Fruit fly (Drosophila melanogaster): ENCODE results near the gene D19B.
A peak's percentile ranks its signal among the peaks of the same experiment; 100 is the strongest.

The D19B gene

dm6 chr3L:6157327-6158032, 27.2 kb downstream of the D19B start, which contains the start of gene CG13297 (continued):
- no peak for TF ChIP-seq Elba2 (GFP tag; optimal IDR thresholded peaks at IDR 0.05)
- TF ChIP-seq CG13624 (GFP tag; optimal IDR thresholded peaks at IDR 0.05), result no peak
- TF ChIP-seq br (optimal IDR thresholded peaks at IDR 0.05), result no peak
- TF ChIP-seq sim (GFP tag; IDR thresholded peaks at IDR 0.05), result no peak
- TF ChIP-seq exex (tag; optimal IDR thresholded peaks at IDR 0.05), result no peak
- no peak for TF ChIP-seq CG11696 (GFP tag; IDR thresholded peaks at IDR 0.05)
- TF ChIP-seq CG1233 (GFP tag; optimal IDR thresholded peaks at IDR 0.05), result peak; percentile 45
- no peak for TF ChIP-seq CG31388 (GFP tag; optimal IDR thresholded peaks at IDR 0.05)
- no peak for TF ChIP-seq CG10543 (GFP tag; optimal IDR thresholded peaks at IDR 0.05)
- no peak for TF ChIP-seq vnd (GFP tag; IDR thresholded peaks at IDR 0.05; ENCODE audit: partially characterized antibody)
- peak; percentile 32 for TF ChIP-seq CG18476 (GFP tag; optimal IDR thresholded peaks at IDR 0.05)
- TF ChIP-seq crol (GFP tag; IDR thresholded peaks at IDR 0.05), result no peak
- 0 out of 2 replicates have a peak, but pooled peaks have one; percentile 10 for TF ChIP-seq E2f2 (GFP tag; IDR thresholded peaks at IDR 0.05)
- peak; percentile 48; the same call in 2 of the 3 replicates for TF ChIP-seq B-H1 (GFP tag; IDR thresholded peaks at IDR 0.05)
- TF ChIP-seq CG3838 (GFP tag; optimal IDR thresholded peaks at IDR 0.05), result no peak
- TF ChIP-seq ap (GFP tag; IDR thresholded peaks at IDR 0.05), result 0 out of 2 replicates have a peak, but pooled peaks have one; percentile 14
- TF ChIP-seq az2 (GFP tag; optimal IDR thresholded peaks at IDR 0.05), result peak; percentile 42
- TF ChIP-seq CG12236 (GFP tag; optimal IDR thresholded peaks at IDR 0.05), result no peak
- TF ChIP-seq CG18262 (tag; optimal IDR thresholded peaks at IDR 0.05), result peak; percentile 73
- TF ChIP-seq CG6254 (GFP tag; optimal IDR thresholded peaks at IDR 0.05), result peak; percentile 12
- TF ChIP-seq tap (tag; optimal IDR thresholded peaks at IDR 0.05), result peak; percentile 49
- TF ChIP-seq CG2889 (GFP tag; IDR thresholded peaks at IDR 0.05), result no peak
- no peak for TF ChIP-seq dan (GFP tag; IDR thresholded peaks at IDR 0.05)
- TF ChIP-seq CG3163 (GFP tag; optimal IDR thresholded peaks at IDR 0.05), result no peak
- no peak for TF ChIP-seq CG12769 (tag; optimal IDR thresholded peaks at IDR 0.05)
- no peak for TF ChIP-seq CG8290 (GFP tag; optimal IDR thresholded peaks at IDR 0.05)
- TF ChIP-seq CG8290 (tag; optimal IDR thresholded peaks at IDR 0.05), result no peak
- peak; percentile 27 for TF ChIP-seq CG8281 (tag; optimal IDR thresholded peaks at IDR 0.05)
- TF ChIP-seq ato (GFP tag; IDR thresholded peaks at IDR 0.05; ENCODE audit: partially characterized antibody), result no peak
- TF ChIP-seq CG1647 (GFP tag; optimal IDR thresholded peaks at IDR 0.05), result no peak
- TF ChIP-seq CG14050 (GFP tag; IDR thresholded peaks at IDR 0.05), result no peak
- TF ChIP-seq fd64A (GFP tag; optimal IDR thresholded peaks at IDR 0.05), result no peak
- no peak for TF ChIP-seq mirr (GFP tag; optimal IDR thresholded peaks at IDR 0.05)
- TF ChIP-seq CG11504 (tag; optimal IDR thresholded peaks at IDR 0.05), result peak; percentile 86
- no peak for TF ChIP-seq CG7357 (GFP tag; IDR thresholded peaks at IDR 0.05)
- TF ChIP-seq CG6175 (GFP tag; IDR thresholded peaks at IDR 0.05), result no peak
- no peak for TF ChIP-seq Sin3A (optimal IDR thresholded peaks at IDR 0.05)
- TF ChIP-seq cato (GFP tag; optimal IDR thresholded peaks at IDR 0.05; ENCODE audit: borderline replicate concordance), result peak; percentile 1
- TF ChIP-seq tgo (GFP tag; IDR thresholded peaks at IDR 0.05), result peak; percentile 60; the same call in 2 of the 3 replicates
- TF ChIP-seq CG4730 (GFP tag; IDR thresholded peaks at IDR 0.05), result peak; percentile 40; the same call in 1 of the 2 replicates
- peak; percentile 0 for TF ChIP-seq CG12155 (GFP tag; optimal IDR thresholded peaks at IDR 0.05)
- no peak for TF ChIP-seq CG2116 (GFP tag; optimal IDR thresholded peaks at IDR 0.05)
- TF ChIP-seq CG17361 (GFP tag; IDR thresholded peaks at IDR 0.05), result peak; percentile 73
- peak; percentile 60 for TF ChIP-seq run (tag; optimal IDR thresholded peaks at IDR 0.05)
- peak; percentile 32 for TF ChIP-seq gcm (GFP tag; optimal IDR thresholded peaks at IDR 0.05)
- TF ChIP-seq sens-2 (GFP tag; IDR thresholded peaks at IDR 0.05), result no peak
- TF ChIP-seq prd (optimal IDR thresholded peaks at IDR 0.05), result no peak
- peak; percentile 59; the same call in 2 of the 3 replicates for TF ChIP-seq prd (GFP tag; IDR thresholded peaks at IDR 0.05)
- no peak for TF ChIP-seq insv (GFP tag; optimal IDR thresholded peaks at IDR 0.05)
- TF ChIP-seq ci (GFP tag; IDR thresholded peaks at IDR 0.05), result no peak
- TF ChIP-seq dm (GFP tag; optimal IDR thresholded peaks at IDR 0.05), result no peak
- TF ChIP-seq sna (GFP tag; IDR thresholded peaks at IDR 0.05; ENCODE audit: partially characterized antibody), result no peak

Measured in whole organism, embryonic.